Worm (Caenorhabditis elegans): Measurements from ENCODE around the gene srh-41.

Gene srh-41

ce11 chrII:14250147-14250965 is 36.8 kb downstream of the srh-41 start, which contains the start of gene hmg-1.1 (continued):
- TF ChIP-seq sptf-1 (tag; optimal IDR thresholded peaks at IDR 0.05) (no peak), pqm-1 (tag; optimal IDR thresholded peaks at IDR 0.05) (no peak), xbp-1 (tag; optimal IDR thresholded peaks at IDR 0.05) (peak; percentile 57), isw-1 (GFP tag; IDR thresholded peaks at IDR 0.05) (peak; percentile 12; the same call in 1 of the 2 replicates), nhr-20 (tag; optimal IDR thresholded peaks at IDR 0.05) (peak; percentile 68), blmp-1 (tag; optimal IDR thresholded peaks at IDR 0.05) (peak; percentile 71), dpl-1 (GFP tag; optimal IDR thresholded peaks at IDR 0.05) (peak; percentile 54 to 64 (median 64)), zag-1 (tag; optimal IDR thresholded peaks at IDR 0.05) (no peak), lin-35 (GFP tag; optimal IDR thresholded peaks at IDR 0.05) (peak; percentile 70 to 79), nhr-90 (tag; optimal IDR thresholded peaks at IDR 0.05; ENCODE audit: poor library complexity) (peak; percentile 64), nhr-84 (tag; optimal IDR thresholded peaks at IDR 0.05) (no peak), nhr-28 (tag; optimal IDR thresholded peaks at IDR 0.05) (no peak), ceh-8 (GFP tag; optimal IDR thresholded peaks at IDR 0.05) (peak; percentile 71), elt-3 (tag; optimal IDR thresholded peaks at IDR 0.05) (peak in 1 of 6 experiments; percentile 26), sox-4 (tag; optimal IDR thresholded peaks at IDR 0.05) (no peak), pax-3 (tag; optimal IDR thresholded peaks at IDR 0.05) (peak; percentile 10), hpl-2 (GFP tag; optimal IDR thresholded peaks at IDR 0.05) (no peak), C04F5.9 (tag; optimal IDR thresholded peaks at IDR 0.05) (no peak), snu-23 (GFP tag; optimal IDR thresholded peaks at IDR 0.05) (peak; percentile 85), mab-9 (GFP tag; IDR thresholded peaks at IDR 0.05) (0 out of 2 replicates have a peak, but pooled peaks have one; percentile 5), skn-1 (tag; optimal IDR thresholded peaks at IDR 0.05) (no peak), mef-2 (tag; optimal IDR thresholded peaks at IDR 0.05) (no peak), zip-4 (GFP tag; optimal IDR thresholded peaks at IDR 0.05) (no peak), nhr-77 (tag; optimal IDR thresholded peaks at IDR 0.05) (peak; percentile 89), C16A3.4 (tag; optimal IDR thresholded peaks at IDR 0.05) (peak; percentile 60), alr-1 (tag; optimal IDR thresholded peaks at IDR 0.05; ENCODE audit: borderline replicate concordance) (no peak), nhr-47 (tag; optimal IDR thresholded peaks at IDR 0.05) (peak; percentile 67), unc-30 (tag; optimal IDR thresholded peaks at IDR 0.05) (no peak), lin-39 (tag; optimal IDR thresholded peaks at IDR 0.05) (no peak), unc-86 (tag; optimal IDR thresholded peaks at IDR 0.05) (peak; percentile 64), mdl-1 (tag; optimal IDR thresholded peaks at IDR 0.05) (peak in 1 of 2 experiments; percentile 60), nhr-12 (tag; optimal IDR thresholded peaks at IDR 0.05) (no peak), ztf-4 (tag; optimal IDR thresholded peaks at IDR 0.05) (peak; percentile 79), ama-1 (optimal IDR thresholded peaks at IDR 0.05) (no peak)

- TF ChIP-seq ama-1 (optimal IDR thresholded peaks at IDR 0.05) = no peak
- no peak for TF ChIP-seq lin-13 (GFP tag; optimal IDR thresholded peaks at IDR 0.05)
- TF ChIP-seq aly-2 (tag; optimal IDR thresholded peaks at IDR 0.05) = no peak
- no peak for TF ChIP-seq aha-1 (tag; optimal IDR thresholded peaks at IDR 0.05)
- TF ChIP-seq ztf-11 (tag; optimal IDR thresholded peaks at IDR 0.05) = no peak
- peak; percentile 63 to 65 for TF ChIP-seq lin-35 (GFP tag; optimal IDR thresholded peaks at IDR 0.05)
- no peak for TF ChIP-seq hlh-17 (GFP tag; optimal IDR thresholded peaks at IDR 0.05; ENCODE audit: borderline replicate concordance)
- no peak for TF ChIP-seq isw-1 (GFP tag; IDR thresholded peaks at IDR 0.05)
- TF ChIP-seq ets-5 (GFP tag; IDR thresholded peaks at IDR 0.05) = no peak
- TF ChIP-seq snu-23 (GFP tag; optimal IDR thresholded peaks at IDR 0.05) = peak; percentile 69
- TF ChIP-seq tbx-2 (tag; optimal IDR thresholded peaks at IDR 0.05) = peak; percentile 35
- TF ChIP-seq sptf-1 (tag; optimal IDR thresholded peaks at IDR 0.05) = no peak
- no peak for TF ChIP-seq nhr-28 (tag; optimal IDR thresholded peaks at IDR 0.05)
- no peak for TF ChIP-seq elt-2 (tag; optimal IDR thresholded peaks at IDR 0.05)
- TF ChIP-seq sup-37 (GFP tag; optimal IDR thresholded peaks at IDR 0.05) = no peak
- no peak for TF ChIP-seq unc-30 (tag; optimal IDR thresholded peaks at IDR 0.05)
- no peak for TF ChIP-seq nhr-90 (tag; optimal IDR thresholded peaks at IDR 0.05; ENCODE audit: poor library complexity)
- TF ChIP-seq efl-3 (GFP tag; optimal IDR thresholded peaks at IDR 0.05) = no peak
- no peak for TF ChIP-seq fos-1 (tag; optimal IDR thresholded peaks at IDR 0.05)
- TF ChIP-seq zag-1 (tag; optimal IDR thresholded peaks at IDR 0.05) = no peak
- TF ChIP-seq unc-62 (GFP tag; optimal IDR thresholded peaks at IDR 0.05) = no peak
- TF ChIP-seq blmp-1 (tag; optimal IDR thresholded peaks at IDR 0.05) = peak; percentile 32
- no peak for TF ChIP-seq mab-9 (GFP tag; IDR thresholded peaks at IDR 0.05)
- TF ChIP-seq ztf-4 (tag; optimal IDR thresholded peaks at IDR 0.05) = no peak
- no peak for TF ChIP-seq sox-4 (tag; optimal IDR thresholded peaks at IDR 0.05)
- TF ChIP-seq irx-1 (tag; optimal IDR thresholded peaks at IDR 0.05) = no peak
- no peak for TF ChIP-seq lin-39 (tag; optimal IDR thresholded peaks at IDR 0.05)
- TF ChIP-seq nhr-12 (tag; optimal IDR thresholded peaks at IDR 0.05) = no peak
- TF ChIP-seq swsn-7 (tag; optimal IDR thresholded peaks at IDR 0.05) = peak; percentile 50
- TF ChIP-seq nhr-47 (tag; optimal IDR thresholded peaks at IDR 0.05) = peak; percentile 46
- TF ChIP-seq C34B4.2 (tag; optimal IDR thresholded peaks at IDR 0.05) = no peak
These were observed 37.7 kb downstream of the srh-41 start for ce11 chrII:14249489-14249888.

Measured in whole organism, L1 larva.